Fruit fly (Drosophila melanogaster): ENCODE data around the gene CG17141.
A peak's percentile ranks its signal among the peaks of the same experiment; 100 is the strongest.

The CG17141 gene

dm6 chr3R:22750534-22750947, 3.1 kb upstream of the CG17141 start, which contains the start of the genes rumi, CG7029 and Usp12-46 (continued):
- TF ChIP-seq CG9215 (GFP tag; IDR thresholded peaks at IDR 0.05) = peak; percentile 77
- peak; percentile 2 for TF ChIP-seq CG31365 (tag; optimal IDR thresholded peaks at IDR 0.05)
- peak; percentile 74 for TF ChIP-seq gcm (GFP tag; optimal IDR thresholded peaks at IDR 0.05)
- peak; percentile 77; the same call in 3 of the 4 replicates for TF ChIP-seq Gug (GFP tag; IDR thresholded peaks at IDR 0.05)
- TF ChIP-seq CG16815 (GFP tag; optimal IDR thresholded peaks at IDR 0.05) = peak; percentile 79
- peak; percentile 66 for TF ChIP-seq org-1 (GFP tag; optimal IDR thresholded peaks at IDR 0.05)
- TF ChIP-seq CG6272 (GFP tag; IDR thresholded peaks at IDR 0.05) = peak; percentile 76
- TF ChIP-seq B-H1 (GFP tag; IDR thresholded peaks at IDR 0.05) = peak; percentile 72
- peak; percentile 84 for TF ChIP-seq Fer3 (tag; optimal IDR thresholded peaks at IDR 0.05)
- TF ChIP-seq shn (GFP tag; optimal IDR thresholded peaks at IDR 0.05) = peak; percentile 89
- peak; percentile 85 for TF ChIP-seq CG15601 (tag; optimal IDR thresholded peaks at IDR 0.05)
- peak; percentile 69 for TF ChIP-seq salm (tag; optimal IDR thresholded peaks at IDR 0.05)
- peak; percentile 79 for TF ChIP-seq fd3F (GFP tag; optimal IDR thresholded peaks at IDR 0.05)
- TF ChIP-seq vnd (GFP tag; IDR thresholded peaks at IDR 0.05; ENCODE audit: partially characterized antibody) = peak; percentile 66; the same call in 2 of the 3 replicates
- peak; percentile 89 for TF ChIP-seq sob (GFP tag; IDR thresholded peaks at IDR 0.05)
- TF ChIP-seq CG4360 (GFP tag; IDR thresholded peaks at IDR 0.05) = peak; percentile 42; the same call in 1 of the 2 replicates
- TF ChIP-seq tna (GFP tag; IDR thresholded peaks at IDR 0.05; ENCODE audit: partially characterized antibody) = no peak
- peak; percentile 79 for TF ChIP-seq Neu2 (GFP tag; optimal IDR thresholded peaks at IDR 0.05; ENCODE audit: borderline replicate concordance)
- TF ChIP-seq cwo (GFP tag; optimal IDR thresholded peaks at IDR 0.05) = peak; percentile 57
- TF ChIP-seq Ravus (GFP tag; IDR thresholded peaks at IDR 0.05) = peak; percentile 30
- TF ChIP-seq Fer2 (tag; optimal IDR thresholded peaks at IDR 0.05) = peak; percentile 66
- TF ChIP-seq CG14014 (GFP tag; IDR thresholded peaks at IDR 0.05) = peak; percentile 90
- no peak for TF ChIP-seq jing (GFP tag; optimal IDR thresholded peaks at IDR 0.05)
- TF ChIP-seq inv (GFP tag; IDR thresholded peaks at IDR 0.05; ENCODE audit: partially characterized antibody) = peak; percentile 64
- TF ChIP-seq CG4282 (GFP tag; optimal IDR thresholded peaks at IDR 0.05) = peak; percentile 75
- peak; percentile 58; the same call in 1 of the 2 replicates for TF ChIP-seq CG31224 (GFP tag; IDR thresholded peaks at IDR 0.05)
- TF ChIP-seq CG10462 (GFP tag; optimal IDR thresholded peaks at IDR 0.05) = peak; percentile 73
- TF ChIP-seq CG10321 (GFP tag; IDR thresholded peaks at IDR 0.05) = peak; percentile 62
- peak; percentile 69 for TF ChIP-seq cato (GFP tag; optimal IDR thresholded peaks at IDR 0.05; ENCODE audit: borderline replicate concordance)
- TF ChIP-seq ems (GFP tag; optimal IDR thresholded peaks at IDR 0.05) = peak; percentile 85
- TF ChIP-seq ERR (GFP tag; optimal IDR thresholded peaks at IDR 0.05) = peak; percentile 83
- TF ChIP-seq CG12155 (GFP tag; optimal IDR thresholded peaks at IDR 0.05) = peak; percentile 88
- peak; percentile 82 for TF ChIP-seq CG7372 (GFP tag; IDR thresholded peaks at IDR 0.05)
- peak; percentile 87 for TF ChIP-seq CG15696 (tag; optimal IDR thresholded peaks at IDR 0.05)
- no peak for TF ChIP-seq dmrt99B (tag; optimal IDR thresholded peaks at IDR 0.05)
- TF ChIP-seq CHES-1-like (GFP tag; optimal IDR thresholded peaks at IDR 0.05) = peak; percentile 97
- TF ChIP-seq sug (tag; optimal IDR thresholded peaks at IDR 0.05) = peak; percentile 86
- peak; percentile 72 for TF ChIP-seq Bgb (GFP tag; IDR thresholded peaks at IDR 0.05; ENCODE audit: partially characterized antibody)
- peak; percentile 28; the same call in 1 of the 2 replicates for TF ChIP-seq GATAe (GFP tag; conservative IDR thresholded peaks at IDR 0.05)
- TF ChIP-seq Jarid2 (GFP tag; optimal IDR thresholded peaks at IDR 0.05) = no peak
- TF ChIP-seq Hsf (GFP tag; optimal IDR thresholded peaks at IDR 0.05) = peak; percentile 92
- peak; percentile 72 for TF ChIP-seq amos (GFP tag; IDR thresholded peaks at IDR 0.05; ENCODE audit: partially characterized antibody)
- TF ChIP-seq seq (GFP tag; IDR thresholded peaks at IDR 0.05) = 0 out of 2 replicates have a peak, but pooled peaks have one; percentile 55
- peak; percentile 85 for TF ChIP-seq PHDP (tag; optimal IDR thresholded peaks at IDR 0.05)
- peak; percentile 61 for TF ChIP-seq CG17802 (tag; optimal IDR thresholded peaks at IDR 0.05)
- TF ChIP-seq Kr (GFP tag; optimal IDR thresholded peaks at IDR 0.05) = no peak
- TF ChIP-seq ase (GFP tag; IDR thresholded peaks at IDR 0.05) = peak; percentile 81
- peak; percentile 77 for TF ChIP-seq HHEX (GFP tag; optimal IDR thresholded peaks at IDR 0.05)
- peak; percentile 91 for TF ChIP-seq CG2712 (tag; optimal IDR thresholded peaks at IDR 0.05)
- TF ChIP-seq CrebB (tag; optimal IDR thresholded peaks at IDR 0.05) = peak; percentile 74
